Fruit fly (Drosophila melanogaster): Measurements from ENCODE around the gene ATPsynE.
A peak's percentile ranks its signal among the peaks of the same experiment; 100 is the strongest.

ATPsynE gene

dm6 chr3R:14283754-14284421 is 42.9 kb upstream of the ATPsynE start (continued):
- no peak for TF ChIP-seq Ravus (GFP tag; IDR thresholded peaks at IDR 0.05)
- TF ChIP-seq p53 (GFP tag; optimal IDR thresholded peaks at IDR 0.05), result peak; percentile 51
- peak; percentile 91 for TF ChIP-seq CG7786 (GFP tag; optimal IDR thresholded peaks at IDR 0.05)
- peak; percentile 86 to 99 for TF ChIP-seq bsh (GFP tag; optimal IDR thresholded peaks at IDR 0.05)
- TF ChIP-seq CG7357 (GFP tag; IDR thresholded peaks at IDR 0.05), result peak; percentile 96
- TF ChIP-seq Hsf (GFP tag; optimal IDR thresholded peaks at IDR 0.05), result peak; percentile 99
- peak; percentile 73 for TF ChIP-seq MESR4 (GFP tag; optimal IDR thresholded peaks at IDR 0.05)
- no peak for TF ChIP-seq sc (optimal IDR thresholded peaks at IDR 0.05)
- peak; percentile 98 for TF ChIP-seq sc (GFP tag; optimal IDR thresholded peaks at IDR 0.05)
- TF ChIP-seq cg (GFP tag; optimal IDR thresholded peaks at IDR 0.05), result peak; percentile 89
- TF ChIP-seq so (GFP tag; IDR thresholded peaks at IDR 0.05), result no peak
- peak; percentile 95 for TF ChIP-seq D19B (GFP tag; optimal IDR thresholded peaks at IDR 0.05)
- TF ChIP-seq sens-2 (GFP tag; IDR thresholded peaks at IDR 0.05), result no peak
- no peak for TF ChIP-seq nerfin-2 (GFP tag; IDR thresholded peaks at IDR 0.05; ENCODE audit: partially characterized antibody)
- TF ChIP-seq Chrac-16 (GFP tag; optimal IDR thresholded peaks at IDR 0.05), result peak; percentile 99
- peak; percentile 93 for TF ChIP-seq CG33557 (GFP tag; optimal IDR thresholded peaks at IDR 0.05)
- TF ChIP-seq CG3281 (GFP tag; optimal IDR thresholded peaks at IDR 0.05), result peak; percentile 99
- TF ChIP-seq fu2 (GFP tag; optimal IDR thresholded peaks at IDR 0.05), result peak; percentile 94
- TF ChIP-seq CG1603 (tag; optimal IDR thresholded peaks at IDR 0.05), result peak; percentile 97
- TF ChIP-seq insv (GFP tag; optimal IDR thresholded peaks at IDR 0.05), result peak in 1 of 2 experiments; percentile 72
- peak; percentile 96 for TF ChIP-seq kay (GFP tag; optimal IDR thresholded peaks at IDR 0.05)
- no peak for TF ChIP-seq ara (GFP tag; IDR thresholded peaks at IDR 0.05)
- peak; percentile 88 for TF ChIP-seq TFAM (GFP tag; optimal IDR thresholded peaks at IDR 0.05)
- peak; percentile 98 for TF ChIP-seq lilli (GFP tag; optimal IDR thresholded peaks at IDR 0.05)
- peak; percentile 99 for TF ChIP-seq oc (tag; optimal IDR thresholded peaks at IDR 0.05)
- TF ChIP-seq sim (GFP tag; IDR thresholded peaks at IDR 0.05), result no peak
- peak; percentile 77 for TF ChIP-seq CG9876 (GFP tag; optimal IDR thresholded peaks at IDR 0.05)
- TF ChIP-seq CG18599 (GFP tag; optimal IDR thresholded peaks at IDR 0.05), result peak; percentile 98
- no peak for TF ChIP-seq Tbp (GFP tag; optimal IDR thresholded peaks at IDR 0.05)
- TF ChIP-seq corto (GFP tag; optimal IDR thresholded peaks at IDR 0.05), result peak; percentile 93
- TF ChIP-seq CG15011 (GFP tag; optimal IDR thresholded peaks at IDR 0.05), result peak; percentile 98
- peak; percentile 99 for TF ChIP-seq Xbp1 (GFP tag; optimal IDR thresholded peaks at IDR 0.05)
- TF ChIP-seq Adf1 (GFP tag; IDR thresholded peaks at IDR 0.05), result no peak
- TF ChIP-seq E2f2 (GFP tag; IDR thresholded peaks at IDR 0.05), result no peak
- peak; percentile 96 to 98 for TF ChIP-seq dpn (GFP tag; optimal IDR thresholded peaks at IDR 0.05)
- TF ChIP-seq CG2199 (GFP tag; IDR thresholded peaks at IDR 0.05), result no peak
- peak; percentile 95 for TF ChIP-seq CG13894 (tag; optimal IDR thresholded peaks at IDR 0.05)
- TF ChIP-seq CG9817 (tag; optimal IDR thresholded peaks at IDR 0.05), result peak; percentile 98
- TF ChIP-seq nau (GFP tag; optimal IDR thresholded peaks at IDR 0.05), result peak; percentile 98
- peak; percentile 99 for TF ChIP-seq abd-A (tag; optimal IDR thresholded peaks at IDR 0.05)
- peak; percentile 94 for TF ChIP-seq MTF-1 (GFP tag; optimal IDR thresholded peaks at IDR 0.05; ENCODE audit: borderline replicate concordance)
- peak; percentile 97 for TF ChIP-seq CG3407 (GFP tag; optimal IDR thresholded peaks at IDR 0.05)
- no peak for TF ChIP-seq CG32767 (GFP tag; IDR thresholded peaks at IDR 0.05)
- TF ChIP-seq odd (GFP tag; optimal IDR thresholded peaks at IDR 0.05), result peak; percentile 97
- peak; percentile 86 for TF ChIP-seq wek (GFP tag; optimal IDR thresholded peaks at IDR 0.05)
- peak; percentile 99 for TF ChIP-seq sens (GFP tag)
- no peak for TF ChIP-seq CG7372 (GFP tag; IDR thresholded peaks at IDR 0.05)
- peak; percentile 99 for TF ChIP-seq CG2678 (tag; optimal IDR thresholded peaks at IDR 0.05)
- TF ChIP-seq CG14710 (tag; optimal IDR thresholded peaks at IDR 0.05), result peak; percentile 97
- peak; percentile 99 for TF ChIP-seq CG1602 (GFP tag; optimal IDR thresholded peaks at IDR 0.05)
